Fruit fly (Drosophila melanogaster): ENCODE measurements around the gene nes.

Gene nes

dm6 chr3L:19230801-19231547, 29.5 kb downstream of the nes start (continued):
- peak in 1 of 2 experiments; percentile 67 for TF ChIP-seq Hr51 (GFP tag; optimal IDR thresholded peaks at IDR 0.05)
- no peak for TF ChIP-seq al (GFP tag; IDR thresholded peaks at IDR 0.05)
- no peak for TF ChIP-seq Bdp1 (GFP tag; optimal IDR thresholded peaks at IDR 0.05)
- peak; percentile 47; the same call in 1 of the 2 replicates for TF ChIP-seq vvl (GFP tag; IDR thresholded peaks at IDR 0.05)
- TF ChIP-seq crol (GFP tag; IDR thresholded peaks at IDR 0.05), result peak; percentile 56; the same call in 1 of the 2 replicates
- no peak for TF ChIP-seq bowl (GFP tag; IDR thresholded peaks at IDR 0.05)
- TF ChIP-seq CG8290 (GFP tag; optimal IDR thresholded peaks at IDR 0.05), result no peak
- TF ChIP-seq CG8290 (tag; optimal IDR thresholded peaks at IDR 0.05), result no peak
- TF ChIP-seq emc (GFP tag; optimal IDR thresholded peaks at IDR 0.05), result no peak
- no peak for TF ChIP-seq pnt (GFP tag; optimal IDR thresholded peaks at IDR 0.05)
- no peak for TF ChIP-seq CG11560 (tag; IDR thresholded peaks at IDR 0.05)
- no peak for TF ChIP-seq CG7928 (GFP tag; optimal IDR thresholded peaks at IDR 0.05)
- peak; percentile 3 for TF ChIP-seq Mad (GFP tag; optimal IDR thresholded peaks at IDR 0.05)
- TF ChIP-seq CG8924 (tag; optimal IDR thresholded peaks at IDR 0.05), result peak; percentile 32
- TF ChIP-seq CG7372 (GFP tag; IDR thresholded peaks at IDR 0.05), result no peak
- no peak for TF ChIP-seq sima (GFP tag; optimal IDR thresholded peaks at IDR 0.05)
- TF ChIP-seq mam (GFP tag; optimal IDR thresholded peaks at IDR 0.05), result no peak
- peak; percentile 80 for TF ChIP-seq sens (GFP tag)
- no peak for TF ChIP-seq D19B (GFP tag; optimal IDR thresholded peaks at IDR 0.05)
- peak; percentile 43 for TF ChIP-seq Meics (GFP tag; optimal IDR thresholded peaks at IDR 0.05)
- no peak for TF ChIP-seq ap (GFP tag; IDR thresholded peaks at IDR 0.05)
- no peak for TF ChIP-seq CG7357 (GFP tag; IDR thresholded peaks at IDR 0.05)
- TF ChIP-seq sens-2 (GFP tag; IDR thresholded peaks at IDR 0.05), result no peak
- TF ChIP-seq pan (optimal IDR thresholded peaks at IDR 0.05), result no peak
- TF ChIP-seq pan (GFP tag; optimal IDR thresholded peaks at IDR 0.05 in 1 of 2, IDR thresholded peaks at IDR 0.05 in 1 of 2), result no peak
- peak; percentile 48 for TF ChIP-seq CG15269 (tag; optimal IDR thresholded peaks at IDR 0.05)
- TF ChIP-seq Abd-B (GFP tag; optimal IDR thresholded peaks at IDR 0.05), result no peak
- no peak for TF ChIP-seq Atf-2 (GFP tag; optimal IDR thresholded peaks at IDR 0.05)
- TF ChIP-seq CG18599 (GFP tag; optimal IDR thresholded peaks at IDR 0.05), result peak; percentile 68
- TF ChIP-seq CG13894 (tag; optimal IDR thresholded peaks at IDR 0.05), result peak; percentile 8
- TF ChIP-seq ken (GFP tag; IDR thresholded peaks at IDR 0.05), result no peak
- TF ChIP-seq CG12659 (GFP tag; optimal IDR thresholded peaks at IDR 0.05), result peak; percentile 18
- no peak for TF ChIP-seq Sry-β (GFP tag; optimal IDR thresholded peaks at IDR 0.05)
- no peak for TF ChIP-seq Bteb2 (GFP tag; optimal IDR thresholded peaks at IDR 0.05)
- no peak for TF ChIP-seq CG18476 (GFP tag; optimal IDR thresholded peaks at IDR 0.05)
- TF ChIP-seq ems (GFP tag; optimal IDR thresholded peaks at IDR 0.05), result no peak
- TF ChIP-seq Sin3A (optimal IDR thresholded peaks at IDR 0.05), result no peak
- no peak for TF ChIP-seq h (optimal IDR thresholded peaks at IDR 0.05)
- peak; percentile 62 for TF ChIP-seq CG11504 (tag; optimal IDR thresholded peaks at IDR 0.05)
- TF ChIP-seq inv (GFP tag; IDR thresholded peaks at IDR 0.05; ENCODE audit: partially characterized antibody), result no peak
- peak; percentile 7 for TF ChIP-seq CG1603 (tag; optimal IDR thresholded peaks at IDR 0.05)
- no peak for TF ChIP-seq CG9797 (GFP tag; optimal IDR thresholded peaks at IDR 0.05)
- TF ChIP-seq CG6689 (GFP tag; IDR thresholded peaks at IDR 0.05), result no peak
- TF ChIP-seq pfk (GFP tag; optimal IDR thresholded peaks at IDR 0.05), result no peak
- no peak for TF ChIP-seq HmgZ (tag; optimal IDR thresholded peaks at IDR 0.05)
- TF ChIP-seq chinmo (GFP tag; IDR thresholded peaks at IDR 0.05; ENCODE audit: partially characterized antibody), result 0 out of 4 replicates have a peak, but pooled peaks have one; percentile 10
- no peak for TF ChIP-seq CG9215 (GFP tag; IDR thresholded peaks at IDR 0.05)
- TF ChIP-seq CG17186 (GFP tag; optimal IDR thresholded peaks at IDR 0.05), result no peak
- no peak for TF ChIP-seq Taf1 (GFP tag; IDR thresholded peaks at IDR 0.05)
- TF ChIP-seq CG12299 (tag; optimal IDR thresholded peaks at IDR 0.05), result no peak
- no peak for TF ChIP-seq H15 (GFP tag; IDR thresholded peaks at IDR 0.05)
- TF ChIP-seq ash1 (GFP tag; optimal IDR thresholded peaks at IDR 0.05), result no peak

Measured in whole organism, embryonic.